Worm (Caenorhabditis elegans): Measurements from ENCODE around the gene F16B4.5.

F16B4.5 gene

DNA sequence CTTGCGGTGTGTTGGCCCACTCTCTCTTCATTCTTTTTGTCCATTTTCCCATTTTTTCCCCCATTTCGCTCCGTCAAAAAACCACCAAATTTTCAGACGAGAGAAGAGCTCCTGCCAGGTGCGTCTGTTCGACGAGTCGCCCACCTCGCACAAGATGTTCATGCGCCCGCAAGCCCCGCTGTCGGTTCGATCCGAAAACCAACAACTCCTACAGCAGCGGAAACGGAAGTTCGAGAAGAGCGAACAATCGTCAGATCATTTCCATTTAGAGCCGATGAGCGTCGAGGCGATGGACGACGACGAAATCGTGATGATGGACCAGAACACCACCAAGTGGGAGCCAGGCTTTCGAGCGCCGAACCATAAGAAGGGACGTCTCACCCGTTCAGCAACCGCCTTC is 5.0 kb upstream of the F16B4.5 start:
- no peak for TF ChIP-seq dmd-8 (GFP tag; IDR thresholded peaks at IDR 0.05)
- TF ChIP-seq set-16 (GFP tag; IDR thresholded peaks at IDR 0.05), result peak; percentile 56; the same call in 1 of the 2 replicates

DNA sequence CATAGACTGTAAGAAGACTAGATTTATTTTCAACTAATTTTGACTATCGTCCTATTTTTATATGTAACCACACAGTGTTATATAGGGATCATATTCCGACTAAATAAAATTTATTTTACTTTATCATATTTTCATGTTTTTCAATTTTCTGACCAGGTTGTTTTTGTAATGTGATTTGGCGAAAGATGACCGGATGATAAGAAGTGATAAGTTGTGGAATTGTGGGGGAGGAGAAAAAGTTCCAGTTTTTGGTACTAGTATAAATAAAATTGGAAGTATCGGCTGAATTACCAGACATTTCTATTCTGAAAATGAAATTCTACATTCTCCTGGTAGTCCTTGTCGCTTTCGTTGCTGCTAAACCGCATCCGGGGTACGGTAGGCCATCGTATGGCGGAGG is 2.8 kb upstream of the F16B4.5 start, which contains the start of gene F16B4.7:
TSS of gene F16B4.7 (plus strand) at position 301 of the 400 bp plus-strand sequence.
- TF ChIP-seq unc-62 (GFP tag; optimal IDR thresholded peaks at IDR 0.05 in 1 of 2) (peak in 1 of 2 experiments; percentile 31), unc-62 (tag; optimal IDR thresholded peaks at IDR 0.05) (no peak), mxl-3 (GFP tag; optimal IDR thresholded peaks at IDR 0.05) (no peak), Y105C5A.15 (GFP tag; IDR thresholded peaks at IDR 0.05) (no peak), tra-1 (GFP tag; IDR thresholded peaks at IDR 0.05) (no peak), egl-43 (GFP tag; IDR thresholded peaks at IDR 0.05) (no peak)

- TF ChIP-seq hlh-30 (tag; optimal IDR thresholded peaks at IDR 0.05; ENCODE audit: insufficient read depth) (no peak), php-3 (GFP tag; IDR thresholded peaks at IDR 0.05) (no peak), nhr-76 (tag; optimal IDR thresholded peaks at IDR 0.05) (no peak), madf-9 (GFP tag; conservative IDR thresholded peaks at IDR 0.05) (no peak), zfp-2 (tag; optimal IDR thresholded peaks at IDR 0.05) (no peak), pqm-1 (tag; optimal IDR thresholded peaks at IDR 0.05) (no peak)
Observed at ce11 chrV:1586906-1587305, 1.3 kb upstream of the F16B4.5 start, which contains the start of gene F16B4.6. TSS of gene F16B4.6 (plus strand) at chrV:1587206.

DNA sequence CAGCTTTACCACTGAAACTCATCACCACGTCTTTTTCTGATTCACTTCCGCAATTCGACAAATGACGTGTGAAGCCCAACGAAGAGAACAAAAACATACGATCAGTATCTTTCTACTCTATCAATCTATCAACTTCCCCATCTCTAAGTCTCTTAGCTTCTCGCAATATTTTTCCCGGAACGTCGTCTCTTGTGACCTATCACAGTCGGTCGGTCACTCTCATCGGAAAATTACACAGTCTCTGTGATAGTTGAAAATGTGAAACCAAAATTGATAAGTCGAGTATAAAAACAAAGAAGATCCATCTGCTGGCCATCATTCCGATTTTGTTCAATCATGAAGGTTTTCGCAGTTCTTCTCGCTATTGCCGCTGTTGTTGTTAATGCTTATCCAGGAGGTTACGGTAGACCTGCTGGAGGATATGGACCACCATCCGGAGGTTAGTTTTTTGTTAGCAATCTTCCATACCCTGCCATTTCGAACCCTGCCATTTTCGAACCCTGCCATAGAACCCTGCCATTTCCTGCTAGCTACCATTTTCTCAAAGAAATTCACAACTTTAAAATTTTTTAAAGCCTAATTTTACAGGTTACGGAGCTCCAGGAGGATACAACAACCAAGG is 5.7 kb downstream of the F16B4.5 start, which contains the start of gene F16B4.4:
TSS of gene F16B4.4 (plus strand) at position 221 of the 622 bp plus-strand sequence.
- TF ChIP-seq mxl-3 (GFP tag; optimal IDR thresholded peaks at IDR 0.05) (peak; percentile 55), lsy-2 (tag; optimal IDR thresholded peaks at IDR 0.05) (peak; percentile 8 to 15), daf-12 (tag; optimal IDR thresholded peaks at IDR 0.05) (no peak), ztf-11 (tag; optimal IDR thresholded peaks at IDR 0.05) (no peak), D1046.2 (GFP tag; IDR thresholded peaks at IDR 0.05) (no peak), dmd-9 (GFP tag; IDR thresholded peaks at IDR 0.05) (no peak), nhr-77 (tag; optimal IDR thresholded peaks at IDR 0.05) (peak; percentile 2), ctbp-1 (GFP tag; IDR thresholded peaks at IDR 0.05) (no peak), nhr-48 (tag; optimal IDR thresholded peaks at IDR 0.05) (no peak), lin-39 (tag; optimal IDR thresholded peaks at IDR 0.05) (no peak), Y5F2A.4 (GFP tag; optimal IDR thresholded peaks at IDR 0.05) (no peak), mdl-1 (tag; optimal IDR thresholded peaks at IDR 0.05) (peak in 1 of 2 experiments; percentile 6), madf-9 (GFP tag; conservative IDR thresholded peaks at IDR 0.05) (no peak), nhr-28 (tag; optimal IDR thresholded peaks at IDR 0.05) (peak; percentile 81), hlh-30 (tag; optimal IDR thresholded peaks at IDR 0.05; ENCODE audit: insufficient read depth) (peak; percentile 50), duxl-1 (tag; optimal IDR thresholded peaks at IDR 0.05; ENCODE audit: poor library complexity) (no peak), ceh-32 (tag; optimal IDR thresholded peaks at IDR 0.05; ENCODE audit: poor library complexity) (no peak), mxl-2 (GFP tag; conservative IDR thresholded peaks at IDR 0.05) (no peak), T26A8.4 (GFP tag; IDR thresholded peaks at IDR 0.05) (no peak), nhr-10 (tag; optimal IDR thresholded peaks at IDR 0.05) (peak; percentile 70), hmg-1.1 (GFP tag; IDR thresholded peaks at IDR 0.05) (no peak), ama-1 (optimal IDR thresholded peaks at IDR 0.05) (peak; percentile 30), unc-62 (GFP tag; optimal IDR thresholded peaks at IDR 0.05 in 1 of 2) (peak in 1 of 2 experiments; percentile 79), unc-62 (tag; optimal IDR thresholded peaks at IDR 0.05) (no peak), F26F4.8 (GFP tag; conservative IDR thresholded peaks at IDR 0.05) (no peak), hlh-11 (tag; optimal IDR thresholded peaks at IDR 0.05) (peak; percentile 59), lin-13 (GFP tag; optimal IDR thresholded peaks at IDR 0.05) (no peak), spr-3 (GFP tag; optimal IDR thresholded peaks at IDR 0.05) (no peak)
